Fruit fly (Drosophila melanogaster) whole organism, prepupa: Measurements from ENCODE around the gene CG31468.

Source experiments
- Blimp-1 ChIP-seq: fragments of 200-800 bp; sonication (Bioruptor generic); optimal IDR thresholded peaks from 3 replicates; lab custom pipeline; 2017; ENCODE audit warnings: missing biosample characterization, missing genetic modification characterization, mild to moderate bottlenecking, moderate library complexity, missing genetic modification reagents
- CG10631 ChIP-seq: fragments of 200-800 bp; sonication (Bioruptor generic); optimal IDR thresholded peaks from 2 replicates; lab custom pipeline; 2016; ENCODE audit warnings: missing biosample characterization, missing genetic modification characterization
- CG10669 ChIP-seq: fragments of 200-800 bp; sonication (Bioruptor generic); optimal IDR thresholded peaks from 3 replicates; lab custom pipeline; 2018; ENCODE audit warnings: missing biosample characterization, mild to moderate bottlenecking, missing genetic modification characterization, moderate library complexity
- CG11294 ChIP-seq: fragments of 200-800 bp; sonication (Bioruptor generic); IDR thresholded peaks from 2 replicates; pipeline ENCODE4 v1.3.6; 2022; ENCODE audit warnings: missing biosample characterization, missing genetic modification characterization
- CG11762 ChIP-seq: fragments of 200-800 bp; sonication (Bioruptor generic); optimal IDR thresholded peaks from 3 replicates; lab custom pipeline; 2016; ENCODE audit warnings: missing biosample characterization, missing genetic modification characterization; ENCODE audit not compliant: insufficient read depth
- CG1621 ChIP-seq: fragments of 200-800 bp; sonication (Bioruptor generic); optimal IDR thresholded peaks from 3 replicates; lab custom pipeline; 2018; ENCODE audit warnings: missing biosample characterization, mild to moderate bottlenecking, missing genetic modification characterization
- CG16779 ChIP-seq: fragments of 200-800 bp; sonication (Bioruptor generic); optimal IDR thresholded peaks from 3 replicates; lab custom pipeline; 2017; ENCODE audit warnings: missing biosample characterization, mild to moderate bottlenecking, missing genetic modification characterization
- CG3032 ChIP-seq: fragments of 200-800 bp; optimal IDR thresholded peaks from 2 replicates; lab custom pipeline; 2019; ENCODE audit warnings: missing biosample characterization, mild to moderate bottlenecking, missing genetic modification characterization, moderate library complexity
- CG31627 ChIP-seq: fragments of 200-800 bp; sonication (Bioruptor generic); optimal IDR thresholded peaks from 3 replicates; lab custom pipeline; 2016; ENCODE audit warnings: missing biosample characterization, missing genetic modification characterization
- CG32006 ChIP-seq: fragments of 200-800 bp; sonication (Bioruptor generic); optimal IDR thresholded peaks from 3 replicates; lab custom pipeline; 2017; ENCODE audit warnings: missing biosample characterization, mild to moderate bottlenecking, missing genetic modification characterization
- CG34406 ChIP-seq: fragments of 200-800 bp; sonication (Bioruptor generic); optimal IDR thresholded peaks from 3 replicates; lab custom pipeline; 2016; ENCODE audit warnings: missing biosample characterization, missing genetic modification characterization
- CG4318 ChIP-seq: fragments of 200-800 bp; sonication (Bioruptor generic); optimal IDR thresholded peaks from 3 replicates; lab custom pipeline; 2017; ENCODE audit warnings: missing biosample characterization, mild to moderate bottlenecking, missing genetic modification characterization
- CG6163 ChIP-seq: fragments of 200-800 bp; sonication (Bioruptor generic); IDR thresholded peaks from 3 replicates; pipeline ENCODE4 v1.3.6; 2022; ENCODE audit warnings: missing biosample characterization, missing genetic modification characterization
- CG6276 ChIP-seq: fragments of 200-800 bp; sonication (Bioruptor generic); optimal IDR thresholded peaks from 2 replicates; lab custom pipeline; 2017; ENCODE audit warnings: missing biosample characterization, mild to moderate bottlenecking, missing genetic modification characterization
- CG6854 ChIP-seq: fragments of 200-800 bp; sonication (Bioruptor generic); optimal IDR thresholded peaks from 2 replicates; lab custom pipeline; 2017; ENCODE audit warnings: missing biosample characterization, mild to moderate bottlenecking, missing genetic modification characterization
- CG8632 ChIP-seq: fragments of 200-800 bp; sonication (Bioruptor generic); optimal IDR thresholded peaks from 3 replicates; lab custom pipeline; 2016; ENCODE audit warnings: missing biosample characterization, missing genetic modification characterization
- CG9139 ChIP-seq: fragments of 200-800 bp; sonication (Bioruptor generic); optimal IDR thresholded peaks from 3 replicates; lab custom pipeline; 2017; ENCODE audit warnings: missing biosample characterization, mild to moderate bottlenecking, missing genetic modification characterization
- Eip75B ChIP-seq: fragments of 200-800 bp; sonication (Bioruptor generic); optimal IDR thresholded peaks from 3 replicates; lab custom pipeline; 2016; ENCODE audit warnings: missing biosample characterization, missing genetic modification characterization
- Eip78C ChIP-seq: fragments of 200-800 bp; sonication (Bioruptor generic); peaks from one replicate; lab custom pipeline; 2016; ENCODE audit warnings: missing biosample characterization, missing genetic modification characterization
- Eip93F ChIP-seq: fragments of 200-800 bp; sonication (Bioruptor generic); optimal IDR thresholded peaks from 2 replicates; lab custom pipeline; 2016; ENCODE audit warnings: missing biosample characterization, mild to moderate bottlenecking, missing genetic modification characterization
- Ets21C ChIP-seq: fragments of 200-800 bp; sonication (Bioruptor generic); optimal IDR thresholded peaks from 3 replicates; lab custom pipeline; 2016; ENCODE audit warnings: missing biosample characterization, missing genetic modification characterization
- Gug ChIP-seq: fragments of 200-800 bp; sonication (Bioruptor generic); IDR thresholded peaks from 2 replicates; pipeline ENCODE4 v1.3.6; 2022; ENCODE audit warnings: missing biosample characterization, missing genetic modification characterization
- Hr38 ChIP-seq: sonication (Bioruptor generic); optimal IDR thresholded peaks from 2 replicates; lab custom pipeline; 2016; ENCODE audit warnings: missing biosample characterization, missing genetic modification characterization
- Hr39 ChIP-seq: fragments of 200-800 bp; sonication (Bioruptor generic); optimal IDR thresholded peaks from 2 replicates; lab custom pipeline; 2016; ENCODE audit warnings: missing biosample characterization, missing genetic modification characterization
- Lpt ChIP-seq: fragments of 200-800 bp; sonication (Bioruptor generic); optimal IDR thresholded peaks from 3 replicates; lab custom pipeline; 2016; ENCODE audit warnings: missing biosample characterization, missing genetic modification characterization
- Smox ChIP-seq: fragments of 200-800 bp; sonication (Bioruptor generic); optimal IDR thresholded peaks from 3 replicates; lab custom pipeline; 2016; ENCODE audit warnings: missing biosample characterization, missing genetic modification characterization
- Sox102F ChIP-seq: fragments of 200-800 bp; sonication (Bioruptor generic); optimal IDR thresholded peaks from 2 replicates; lab custom pipeline; 2016; ENCODE audit warnings: missing biosample characterization, mild to moderate bottlenecking, missing genetic modification characterization
- Sox14 ChIP-seq: fragments of 200-800 bp; sonication (Bioruptor generic); optimal IDR thresholded peaks from 3 replicates; lab custom pipeline; 2016; ENCODE audit warnings: missing biosample characterization, missing genetic modification characterization
- achi ChIP-seq: fragments of 200-800 bp; sonication (Bioruptor generic); optimal IDR thresholded peaks from 3 replicates; lab custom pipeline; 2016; ENCODE audit warnings: missing biosample characterization, missing genetic modification characterization
- acj6 ChIP-seq: fragments of 200-800 bp; sonication (Bioruptor generic); optimal IDR thresholded peaks from 3 replicates; lab custom pipeline; 2016; ENCODE audit warnings: missing biosample characterization, missing genetic modification characterization
- cyc ChIP-seq: fragments of 200-800 bp; sonication (Bioruptor generic); optimal IDR thresholded peaks from 3 replicates; lab custom pipeline; 2016; ENCODE audit warnings: missing biosample characterization, missing genetic modification characterization
- dac ChIP-seq: fragments of 200-800 bp; sonication (Bioruptor generic); optimal IDR thresholded peaks from 2 replicates; lab custom pipeline; 2017; ENCODE audit warnings: missing biosample characterization, mild to moderate bottlenecking, missing genetic modification characterization
- dsx ChIP-seq: fragments of 200-800 bp; optimal IDR thresholded peaks from 3 replicates; lab custom pipeline; 2019; ENCODE audit warnings: missing biosample characterization, mild to moderate bottlenecking, missing genetic modification characterization, moderate library complexity; ENCODE audit not compliant: poor library complexity, severe bottlenecking
- eg ChIP-seq: fragments of 200-800 bp; sonication (Bioruptor generic); IDR thresholded peaks from 3 replicates; pipeline ENCODE4 v1.3.6; 2022; ENCODE audit warnings: missing biosample characterization, missing genetic modification characterization
- esn ChIP-seq: fragments of 200-800 bp; sonication (Bioruptor generic); optimal IDR thresholded peaks from 2 replicates; lab custom pipeline; 2016; ENCODE audit warnings: missing biosample characterization, mild to moderate bottlenecking, missing genetic modification characterization, moderate library complexity
- fd85E ChIP-seq: fragments of 200-800 bp; sonication (Bioruptor generic); optimal IDR thresholded peaks from 3 replicates; lab custom pipeline; 2016; ENCODE audit warnings: missing biosample characterization, missing genetic modification characterization
- fkh ChIP-seq: fragments of 200-800 bp; sonication (Bioruptor generic); optimal IDR thresholded peaks from 3 replicates; lab custom pipeline; 2017; ENCODE audit warnings: missing biosample characterization, mild to moderate bottlenecking, missing genetic modification characterization, moderate library complexity
- lz ChIP-seq: fragments of 200-800 bp; sonication (Bioruptor generic); optimal IDR thresholded peaks from 3 replicates; lab custom pipeline; 2016; ENCODE audit warnings: missing biosample characterization, missing genetic modification characterization
- net ChIP-seq: fragments of 200-800 bp; sonication (Bioruptor generic); optimal IDR thresholded peaks from 3 replicates; lab custom pipeline; 2016; ENCODE audit warnings: missing biosample characterization, missing genetic modification characterization
- salr ChIP-seq, 2 experiments: fragments of 200-800 bp; sonication (Bioruptor generic); optimal IDR thresholded peaks; 3 replicates each; lab custom pipeline; 2016 to 2018; ENCODE audit warnings: missing biosample characterization in 2 of 2, missing genetic modification characterization in 2 of 2, mild to moderate bottlenecking in 1 of 2
- spab ChIP-seq: fragments of 200-800 bp; sonication (Bioruptor generic); optimal IDR thresholded peaks from 2 replicates; lab custom pipeline; 2017; ENCODE audit warnings: missing biosample characterization, mild to moderate bottlenecking, missing genetic modification characterization, missing genetic modification reagents
- ss ChIP-seq, 2 experiments: fragments of 200-800 bp; sonication (Bioruptor generic); optimal IDR thresholded peaks; 2 replicates in 1 of 2; 3 replicates in 1 of 2; lab custom pipeline; 2017 to 2018; ENCODE audit warnings: mild to moderate bottlenecking in 2 of 2, missing biosample characterization in 2 of 2, missing genetic modification characterization in 2 of 2, moderate library complexity in 1 of 2
- svp ChIP-seq: fragments of 200-800 bp; sonication (Bioruptor generic); peaks from one replicate; lab custom pipeline; 2016; ENCODE audit warnings: missing biosample characterization, missing genetic modification characterization

The CG31468 gene

DNA sequence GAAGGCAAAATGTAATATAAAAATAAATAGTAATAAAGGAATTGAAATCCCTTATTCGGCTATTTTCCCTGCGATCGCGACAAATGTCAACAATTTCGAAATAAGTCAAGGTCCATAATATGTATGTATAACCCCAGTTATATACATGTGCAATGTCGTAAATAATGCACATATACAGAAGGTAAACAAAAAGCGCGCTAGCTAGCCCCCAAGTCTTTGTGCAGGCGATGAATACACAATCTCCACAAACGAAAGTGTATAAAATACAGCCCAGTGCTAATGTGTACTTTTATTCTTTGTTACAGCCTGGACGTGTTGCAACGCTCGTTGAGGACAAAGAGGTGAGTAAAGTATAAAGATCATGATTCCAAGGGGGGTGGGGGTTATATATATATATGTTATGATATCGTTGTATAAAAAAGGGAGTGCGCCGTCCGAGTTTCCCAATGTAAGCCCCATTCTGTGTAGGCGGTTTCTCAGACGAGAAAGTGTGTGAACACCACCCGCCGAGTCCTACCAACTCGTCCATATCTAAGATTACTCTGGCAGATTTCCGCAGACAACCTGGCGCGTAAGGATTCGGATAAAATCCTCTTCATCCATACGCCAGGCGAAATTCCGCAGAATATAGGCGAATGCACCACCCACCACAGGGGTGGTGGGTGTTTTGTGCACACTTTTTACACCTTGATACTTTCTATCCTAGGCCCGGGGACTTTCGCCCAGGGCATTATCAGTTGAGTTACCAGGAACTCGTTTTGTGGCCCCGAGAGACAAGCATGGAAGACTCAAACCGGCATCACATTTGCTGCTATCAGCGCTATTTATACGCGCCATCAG lies 29.7 kb upstream of the CG31468 start (continued):
- peak; percentile 52 for TF ChIP-seq dsx
- TF ChIP-seq CG10669 (GFP tag; lab: Kevin White, UChicago) = no peak
- no peak for TF ChIP-seq CG8632 (GFP tag; lab: Kevin White, UChicago)
- TF ChIP-seq CG34406 (GFP tag; lab: Kevin White, UChicago) = no peak
- TF ChIP-seq Blimp-1 = peak; percentile 72
- peak; percentile 91 for TF ChIP-seq CG1621 (tag; lab: Kevin White, UChicago)
- peak; percentile 41 for TF ChIP-seq CG16779 (tag; lab: Kevin White, UChicago)
- TF ChIP-seq, all 60 proteins: peak for 26

DNA sequence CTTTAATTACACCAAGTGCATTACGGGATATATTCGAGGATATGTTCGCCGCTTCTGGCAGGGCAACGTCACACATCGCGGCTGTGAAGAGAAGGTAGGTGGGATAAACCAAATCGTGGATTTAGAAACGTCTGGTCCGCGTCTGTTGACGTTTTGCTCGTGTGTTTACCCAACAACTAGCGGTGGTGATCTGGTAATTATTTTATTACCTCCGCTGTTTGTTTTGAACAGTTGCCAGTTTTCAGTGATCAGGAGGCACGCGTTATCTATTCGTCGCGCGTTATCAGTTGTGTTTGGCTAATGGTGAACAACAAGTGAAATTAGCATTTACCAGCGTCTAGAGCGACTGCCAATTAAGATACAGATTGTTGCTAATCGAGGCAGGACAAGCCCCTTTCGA lies 28.9 kb upstream of the CG31468 start:
- TF ChIP-seq CG8632 (GFP tag; lab: Kevin White, UChicago) = no peak
- TF ChIP-seq Eip78C = no peak
- no peak for TF ChIP-seq ss (GFP tag; optimal IDR thresholded peaks at IDR 0.05; lab: Kevin White, UChicago)
- TF ChIP-seq CG6854 (GFP tag; lab: Kevin White, UChicago) = no peak
- no peak for TF ChIP-seq CG4318 (GFP tag; lab: Kevin White, UChicago)
- TF ChIP-seq esn (GFP tag; lab: Kevin White, UChicago) = no peak
- no peak for TF ChIP-seq Eip75B (GFP tag; lab: Kevin White, UChicago)
- TF ChIP-seq CG10669 (GFP tag; lab: Kevin White, UChicago) = no peak
- TF ChIP-seq Lpt (GFP tag; lab: Kevin White, UChicago) = no peak
- TF ChIP-seq CG1621 (tag; lab: Kevin White, UChicago) = no peak
- 0 out of 3 replicates have a peak, but pooled peaks have one; percentile 9 for TF ChIP-seq eg (GFP tag; lab: Robert Waterston, UW)
- no peak for TF ChIP-seq CG6163
- no peak for TF ChIP-seq dac (GFP tag; lab: Kevin White, UChicago)
- TF ChIP-seq CG32006 (GFP tag; lab: Kevin White, UChicago) = no peak
- no peak for TF ChIP-seq Gug (GFP tag; lab: Robert Waterston, UW)
- no peak for TF ChIP-seq cyc (GFP tag; lab: Kevin White, UChicago)
- peak; percentile 93 for TF ChIP-seq fkh (GFP tag; lab: Kevin White, UChicago)

DNA sequence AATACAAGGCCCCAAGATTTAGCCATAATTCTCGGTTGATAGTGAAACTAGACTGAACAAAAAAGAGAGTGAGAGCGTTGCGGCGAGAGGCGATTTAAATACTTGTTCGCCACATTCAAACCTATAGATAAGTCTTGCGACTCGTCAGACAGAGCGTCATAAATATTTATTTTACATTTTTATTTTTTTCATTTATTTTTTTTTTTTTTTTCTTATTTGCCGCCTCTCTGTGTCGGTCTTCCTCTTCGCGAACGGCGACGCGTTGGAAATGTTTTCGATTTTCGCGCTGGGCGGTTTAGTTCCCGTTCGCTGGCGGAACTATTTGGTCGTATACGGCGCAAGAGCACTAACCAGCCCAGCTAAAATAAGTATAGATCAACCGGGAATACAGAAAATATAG lies 27.9 kb upstream of the CG31468 start:
- peak; percentile 61 for TF ChIP-seq CG9139 (GFP tag; lab: Kevin White, UChicago)
- TF ChIP-seq acj6 (GFP tag; lab: Kevin White, UChicago) = no peak
- peak; percentile 10 for TF ChIP-seq achi (GFP tag; lab: Kevin White, UChicago)
- TF ChIP-seq lz (GFP tag; lab: Kevin White, UChicago) = no peak
- TF ChIP-seq esn (GFP tag; lab: Kevin White, UChicago) = no peak
- TF ChIP-seq Eip93F (GFP tag; lab: Kevin White, UChicago) = peak; percentile 1
- no peak for TF ChIP-seq CG8632 (GFP tag; lab: Kevin White, UChicago)
- TF ChIP-seq Ets21C (GFP tag; lab: Kevin White, UChicago) = no peak
- TF ChIP-seq CG3032 (tag; lab: Kevin White, UChicago) = peak; percentile 27
- no peak for TF ChIP-seq Sox102F (GFP tag; lab: Kevin White, UChicago)
- no peak for TF ChIP-seq CG6854 (GFP tag; lab: Kevin White, UChicago)
- TF ChIP-seq Hr39 (GFP tag; lab: Kevin White, UChicago) = no peak
- peak; percentile 44 for TF ChIP-seq CG10669 (GFP tag; lab: Kevin White, UChicago)
- peak; percentile 74 for TF ChIP-seq svp (GFP tag; lab: Kevin White, UChicago)
- peak; percentile 46 for TF ChIP-seq dsx
- TF ChIP-seq dac (GFP tag; lab: Kevin White, UChicago) = no peak
- TF ChIP-seq spab (GFP tag; lab: Kevin White, UChicago) = peak; percentile 6
- no peak for TF ChIP-seq Hr38
- TF ChIP-seq net (GFP tag; lab: Kevin White, UChicago) = peak; percentile 33
- TF ChIP-seq CG11294 = no peak
- peak; percentile 49 for TF ChIP-seq CG6276 (GFP tag; lab: Kevin White, UChicago)
- no peak for TF ChIP-seq salr (GFP tag; optimal IDR thresholded peaks at IDR 0.05; lab: Kevin White, UChicago)
- peak; percentile 21 for TF ChIP-seq CG32006 (GFP tag; lab: Kevin White, UChicago)
- TF ChIP-seq Smox = no peak
- TF ChIP-seq Eip75B (GFP tag; lab: Kevin White, UChicago) = peak; percentile 16
- peak; percentile 71 for TF ChIP-seq Eip78C
- no peak for TF ChIP-seq cyc (GFP tag; lab: Kevin White, UChicago)
- no peak for TF ChIP-seq CG11762
- no peak for TF ChIP-seq CG4318 (GFP tag; lab: Kevin White, UChicago)
- TF ChIP-seq CG34406 (GFP tag; lab: Kevin White, UChicago) = no peak
- no peak for TF ChIP-seq Sox14 (GFP tag; lab: Kevin White, UChicago)
- no peak for TF ChIP-seq fd85E (GFP tag; lab: Kevin White, UChicago)
- no peak for TF ChIP-seq CG10631 (GFP tag; lab: Kevin White, UChicago)
- TF ChIP-seq CG31627 (GFP tag; lab: Kevin White, UChicago) = no peak
- peak; percentile 10 for TF ChIP-seq Lpt (GFP tag; lab: Kevin White, UChicago)
